Fruit fly (Drosophila melanogaster): Measurements from ENCODE around the gene prd.

DNA sequence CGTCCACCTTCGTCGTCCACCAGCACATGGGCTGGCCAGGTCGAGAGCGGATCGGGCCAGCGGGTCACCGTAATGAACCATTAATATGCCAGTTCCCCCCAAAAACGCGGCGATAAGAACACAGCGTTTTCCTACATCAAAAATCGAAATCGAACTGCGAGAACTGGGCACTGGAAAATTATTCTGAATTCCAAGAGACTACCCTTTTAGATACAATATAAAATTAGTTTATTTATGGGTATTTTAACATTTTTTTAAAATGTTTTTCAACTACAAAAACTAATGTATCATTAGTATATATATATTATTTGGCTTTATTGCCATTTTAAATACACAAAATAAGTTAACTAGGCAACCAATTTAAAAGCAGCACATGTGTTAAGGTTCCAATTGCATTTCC is 6.9 kb downstream of the prd start:
- TF ChIP-seq CG8119 (GFP tag; IDR thresholded peaks at IDR 0.05) (no peak), Met (GFP tag; optimal IDR thresholded peaks at IDR 0.05) (no peak), CG34406 (GFP tag; optimal IDR thresholded peaks at IDR 0.05) (no peak), Eip75B (GFP tag; optimal IDR thresholded peaks at IDR 0.05) (no peak), CG11902 (GFP tag; optimal IDR thresholded peaks at IDR 0.05) (no peak), CG4318 (GFP tag; optimal IDR thresholded peaks at IDR 0.05) (no peak)
